Worm (Caenorhabditis elegans) whole organism, L4 larva: ENCODE data around the gene ZK1236.5.

Experiments used
- F10B5.3 ChIP-seq: sonication (generic microtip); optimal IDR thresholded peaks from 2 replicates; lab custom pipeline; 2016; ENCODE audit warnings: mild to moderate bottlenecking, missing genetic modification characterization, missing compliant biosample characterization
- F49E8.2 ChIP-seq: sonication (generic microtip); optimal IDR thresholded peaks from 2 replicates; lab custom pipeline; 2016; ENCODE audit warnings: missing compliant biosample characterization, mild to moderate bottlenecking, missing genetic modification characterization, borderline replicate concordance
- daf-12 ChIP-seq: fragments of 150-350 bp; optimal IDR thresholded peaks from 2 replicates; lab custom pipeline; 2014; ENCODE audit warnings: missing biosample characterization, missing genetic modification reagents, missing genetic modification characterization
- daf-8 ChIP-seq: fragments of 200-800 bp; sonication (Bioruptor generic); IDR thresholded peaks from 2 replicates; pipeline ENCODE4 v1.3.6; 2022; ENCODE audit warnings: missing genetic modification characterization, missing compliant biosample characterization
- egl-43 ChIP-seq: fragments of 200-800 bp; sonication (Bioruptor generic); IDR thresholded peaks from 2 replicates; pipeline ENCODE4 v1.3.6; 2022; ENCODE audit warnings: missing genetic modification reagents, missing genetic modification characterization, missing compliant biosample characterization
- mes-2 ChIP-seq: sonication (generic microtip); optimal IDR thresholded peaks from 2 replicates; lab custom pipeline; 2016; ENCODE audit warnings: missing genotype, mild to moderate bottlenecking, missing genetic modification characterization, missing compliant biosample characterization; ENCODE audit not compliant: poor library complexity, severe bottlenecking
- nhr-25 ChIP-seq: sonication (generic microtip); optimal IDR thresholded peaks from 2 replicates; lab custom pipeline; 2017; ENCODE audit warnings: missing genetic modification characterization, mild to moderate bottlenecking, missing compliant biosample characterization, antibody characterized with exemption, moderate library complexity, borderline replicate concordance; ENCODE audit not compliant: insufficient read depth
- nhr-42 ChIP-seq: fragments of 200-800 bp; sonication (Bioruptor generic); IDR thresholded peaks from 2 replicates; pipeline ENCODE4 v1.3.6; 2022; ENCODE audit warnings: missing genetic modification characterization, missing compliant biosample characterization
- nhr-48 ChIP-seq: sonication (generic microtip); optimal IDR thresholded peaks from 2 replicates; lab custom pipeline; 2016; ENCODE audit warnings: mild to moderate bottlenecking, missing genetic modification characterization, missing compliant biosample characterization
- pha-4 ChIP-seq, 2 experiments: fragments of 150-350 bp in 1 of 2; fragments of 200-800 bp in 1 of 2; sonication (Bioruptor generic) in 1 of 2; IDR thresholded peaks in 1 of 2; optimal IDR thresholded peaks in 1 of 2; 2 replicates each; pipeline versions ENCODE4 v1.3.6 to Lab custom; 2014 to 2022; ENCODE audit warnings: missing genetic modification characterization in 2 of 2, missing genetic modification reagents in 2 of 2, missing biosample characterization in 1 of 2, missing compliant biosample characterization in 1 of 2
- tag-97 ChIP-seq: fragments of 200-800 bp; sonication (Bioruptor generic); IDR thresholded peaks from 2 replicates; pipeline ENCODE4 v1.3.6; 2022; ENCODE audit warnings: missing genetic modification characterization, missing compliant biosample characterization
- unc-39 ChIP-seq: sonication (generic microtip); optimal IDR thresholded peaks from 2 replicates; lab custom pipeline; 2017; ENCODE audit warnings: missing biosample characterization, missing genetic modification characterization
- unc-62 ChIP-seq, 3 experiments: fragments of 150-350 bp in 1 of 3; sonication (generic microtip); optimal IDR thresholded peaks in 2 of 3; peaks in 1 of 3; 1 replicate in 1 of 3; 2 replicates in 2 of 3; lab custom pipeline; 2014 to 2017; ENCODE audit warnings: missing biosample characterization in 3 of 3, missing genetic modification characterization in 3 of 3, missing genetic modification reagents in 3 of 3, missing genotype in 1 of 3

DNA sequence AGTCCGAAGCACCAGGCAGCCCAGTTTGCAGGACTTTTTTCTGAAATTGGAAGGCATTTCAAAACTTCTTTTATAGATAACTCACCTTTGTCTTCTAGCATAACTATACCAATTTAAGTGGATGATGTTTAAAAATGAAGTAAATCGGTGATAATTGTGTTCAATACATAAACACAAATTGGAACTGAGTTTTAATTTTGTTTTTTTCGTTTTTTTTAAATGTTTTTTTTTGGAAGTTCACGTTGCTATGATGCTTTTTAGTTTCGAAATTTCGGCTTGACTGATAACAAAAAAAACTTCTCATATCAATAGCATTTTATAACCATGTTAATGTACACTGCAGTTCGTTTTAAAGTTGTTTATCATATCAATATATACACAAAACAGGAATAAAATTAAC is 42.5 kb downstream of the ZK1236.5 start, which contains the start of gene ZK353.4:
- TF ChIP-seq mes-2 (tag; lab: Kevin White, UChicago) (no peak), F10B5.3 (tag; lab: Kevin White, UChicago) (no peak), nhr-42 (GFP tag; lab: Robert Waterston, UW) (no peak), egl-43 (GFP tag; lab: Robert Waterston, UW) (no peak), daf-12 (tag; lab: Kevin White, UChicago) (no peak), F49E8.2 (tag; lab: Kevin White, UChicago) (no peak), unc-39 (tag; lab: Kevin White, UChicago) (no peak), nhr-48 (tag; lab: Kevin White, UChicago) (no peak), pha-4 (GFP tag; IDR thresholded peaks at IDR 0.05; lab: Robert Waterston, UW) (no peak), pha-4 (tag; optimal IDR thresholded peaks at IDR 0.05; lab: Kevin White, UChicago) (no peak), tag-97 (GFP tag; lab: Robert Waterston, UW) (no peak), unc-62 (GFP tag; optimal IDR thresholded peaks at IDR 0.05 in 1 of 2; lab: Kevin White, UChicago) (no peak), unc-62 (tag; optimal IDR thresholded peaks at IDR 0.05; lab: Kevin White, UChicago) (no peak), daf-8 (GFP tag; lab: Robert Waterston, UW) (no peak), nhr-25 (tag; lab: Kevin White, UChicago) (no peak)
